Worm (Caenorhabditis elegans): ENCODE results near the gene lim-6.

Gene lim-6

ce11 chrX:1093154-1093553 lies 20.9 kb downstream of the lim-6 start (continued):
- TF ChIP-seq pqm-1 (tag; optimal IDR thresholded peaks at IDR 0.05), result no peak
- peak; percentile 83 for TF ChIP-seq nhr-237 (tag; optimal IDR thresholded peaks at IDR 0.05)
- no peak for TF ChIP-seq tlp-1 (tag; optimal IDR thresholded peaks at IDR 0.05)
- peak; percentile 96 for TF ChIP-seq nhr-85 (tag)
- TF ChIP-seq ztf-4 (tag; optimal IDR thresholded peaks at IDR 0.05), result peak; percentile 92
- peak; percentile 87 for TF ChIP-seq nhr-77 (tag; optimal IDR thresholded peaks at IDR 0.05)
- TF ChIP-seq ceh-8 (GFP tag; optimal IDR thresholded peaks at IDR 0.05), result peak; percentile 69
- peak; percentile 81 to 93 (median 84) for TF ChIP-seq ceh-82 (tag; optimal IDR thresholded peaks at IDR 0.05)
- 0 out of 2 replicates have a peak, but pooled peaks have one; percentile 17 for TF ChIP-seq grh-1 (GFP tag; IDR thresholded peaks at IDR 0.05)
- TF ChIP-seq ceh-88 (GFP tag; IDR thresholded peaks at IDR 0.05), result peak; percentile 74
- TF ChIP-seq nhr-11 (tag; optimal IDR thresholded peaks at IDR 0.05), result peak; percentile 86
- peak; percentile 88 for TF ChIP-seq fos-1 (tag; optimal IDR thresholded peaks at IDR 0.05)
- TF ChIP-seq nhr-12 (tag; optimal IDR thresholded peaks at IDR 0.05), result no peak
- TF ChIP-seq mef-2 (tag; optimal IDR thresholded peaks at IDR 0.05), result peak; percentile 22
- TF ChIP-seq fkh-4 (tag; optimal IDR thresholded peaks at IDR 0.05; ENCODE audit: borderline replicate concordance), result no peak
- peak; percentile 96 for TF ChIP-seq blmp-1 (tag; optimal IDR thresholded peaks at IDR 0.05)
- peak; percentile 14 to 56 (median 37) for TF ChIP-seq dpl-1 (GFP tag; optimal IDR thresholded peaks at IDR 0.05)
- peak; percentile 93 for TF ChIP-seq tbx-2 (tag; optimal IDR thresholded peaks at IDR 0.05)
- TF ChIP-seq hlh-17 (GFP tag; optimal IDR thresholded peaks at IDR 0.05; ENCODE audit: borderline replicate concordance), result no peak
- TF ChIP-seq nhr-90 (tag; optimal IDR thresholded peaks at IDR 0.05; ENCODE audit: poor library complexity), result peak; percentile 80
- peak; percentile 78 for TF ChIP-seq unc-130 (tag; optimal IDR thresholded peaks at IDR 0.05)
- peak; percentile 51 for TF ChIP-seq pag-3 (tag; optimal IDR thresholded peaks at IDR 0.05; ENCODE audit: borderline replicate concordance, insufficient read depth)
- TF ChIP-seq C04F5.9 (tag; optimal IDR thresholded peaks at IDR 0.05), result peak; percentile 63
- TF ChIP-seq ama-1 (optimal IDR thresholded peaks at IDR 0.05), result no peak
- no peak for TF ChIP-seq nhr-76 (tag; optimal IDR thresholded peaks at IDR 0.05)
- TF ChIP-seq irx-1 (tag; optimal IDR thresholded peaks at IDR 0.05), result peak; percentile 85
- peak; percentile 89 for TF ChIP-seq rnt-1 (tag; optimal IDR thresholded peaks at IDR 0.05)
- peak; percentile 93 for TF ChIP-seq fkh-8 (tag; optimal IDR thresholded peaks at IDR 0.05)
- no peak for TF ChIP-seq hlh-4 (tag; optimal IDR thresholded peaks at IDR 0.05)
- peak; percentile 98 for TF ChIP-seq skn-1 (tag; optimal IDR thresholded peaks at IDR 0.05)
- TF ChIP-seq snu-23 (GFP tag; optimal IDR thresholded peaks at IDR 0.05), result peak; percentile 97
- peak; percentile 43 for TF ChIP-seq aha-1 (tag; optimal IDR thresholded peaks at IDR 0.05)
- peak; percentile 62 for TF ChIP-seq elt-2 (tag; optimal IDR thresholded peaks at IDR 0.05)
- peak; percentile 27 for TF ChIP-seq F16B12.6 (tag; optimal IDR thresholded peaks at IDR 0.05)
- peak; percentile 80 to 98 for TF ChIP-seq mdl-1 (tag; optimal IDR thresholded peaks at IDR 0.05)
- TF ChIP-seq dsc-1 (tag; optimal IDR thresholded peaks at IDR 0.05), result peak; percentile 91
- no peak for TF ChIP-seq Y116A8C.19 (tag; optimal IDR thresholded peaks at IDR 0.05; ENCODE audit: borderline replicate concordance)
- peak; percentile 66 for TF ChIP-seq mab-9 (GFP tag; IDR thresholded peaks at IDR 0.05)
- no peak for TF ChIP-seq ceh-63 (GFP tag; optimal IDR thresholded peaks at IDR 0.05)
- peak; percentile 95 for TF ChIP-seq nhr-20 (tag; optimal IDR thresholded peaks at IDR 0.05)
- TF ChIP-seq sup-37 (GFP tag; optimal IDR thresholded peaks at IDR 0.05), result no peak
- no peak for TF ChIP-seq efl-3 (GFP tag; optimal IDR thresholded peaks at IDR 0.05)
- peak; percentile 98 for TF ChIP-seq nhr-71 (tag; optimal IDR thresholded peaks at IDR 0.05)
- TF ChIP-seq nhr-47 (tag; optimal IDR thresholded peaks at IDR 0.05), result peak; percentile 90
- peak; percentile 64 for TF ChIP-seq pax-3 (tag; optimal IDR thresholded peaks at IDR 0.05)
- TF ChIP-seq elt-3 (tag; optimal IDR thresholded peaks at IDR 0.05), result peak in 2 of 6 experiments; percentile 56 to 84
- peak; percentile 27 for TF ChIP-seq aly-2 (tag; optimal IDR thresholded peaks at IDR 0.05)
- TF ChIP-seq lsy-2 (tag; optimal IDR thresholded peaks at IDR 0.05), result peak; percentile 78 to 90
- no peak for TF ChIP-seq C34B4.2 (tag; optimal IDR thresholded peaks at IDR 0.05)
- peak; percentile 81 for TF ChIP-seq lin-13 (GFP tag; optimal IDR thresholded peaks at IDR 0.05)
- TF ChIP-seq sptf-1 (tag; optimal IDR thresholded peaks at IDR 0.05), result no peak
- peak; percentile 59 for TF ChIP-seq hpl-2 (GFP tag; optimal IDR thresholded peaks at IDR 0.05)
- peak; percentile 70 for TF ChIP-seq lir-3 (tag; optimal IDR thresholded peaks at IDR 0.05; ENCODE audit: poor library complexity)

Measured in whole organism, L1 larva.